Worm (Caenorhabditis elegans) whole organism, L2 larva: Measurements from ENCODE around the gene gcy-1.
A peak's percentile ranks its signal among the peaks of the same experiment; 100 is the strongest.

Experiments
- R02D3.7 ChIP-seq: fragments of 150-350 bp; optimal IDR thresholded peaks from 2 replicates; lab custom pipeline; 2014; ENCODE audit warnings: missing biosample characterization, missing genetic modification characterization
- Y55F3AM.14 ChIP-seq: fragments of 200-800 bp; sonication (Bioruptor generic); optimal IDR thresholded peaks from 2 replicates; lab custom pipeline; 2018; ENCODE audit warnings: mild to moderate bottlenecking, missing genetic modification characterization, missing compliant biosample characterization
- aly-2 ChIP-seq: fragments of 150-350 bp; optimal IDR thresholded peaks from 2 replicates; lab custom pipeline; 2014; ENCODE audit warnings: missing biosample characterization, missing genetic modification characterization
- ceh-16 ChIP-seq: fragments of 150-350 bp; optimal IDR thresholded peaks from 2 replicates; lab custom pipeline; 2014; ENCODE audit warnings: missing biosample characterization, missing genetic modification characterization
- ceh-82 ChIP-seq: fragments of 150-350 bp; optimal IDR thresholded peaks from 2 replicates; lab custom pipeline; 2014; ENCODE audit warnings: missing biosample characterization, missing genetic modification characterization
- crh-2 ChIP-seq: sonication (generic microtip); optimal IDR thresholded peaks from 2 replicates; lab custom pipeline; 2017; ENCODE audit warnings: missing biosample characterization, missing genetic modification characterization
- dmd-4 ChIP-seq: sonication (generic microtip); optimal IDR thresholded peaks from 2 replicates; lab custom pipeline; 2017; ENCODE audit warnings: missing biosample characterization, missing genetic modification characterization
- elt-1 ChIP-seq: fragments of 150-350 bp; optimal IDR thresholded peaks from 2 replicates; lab custom pipeline; 2014; ENCODE audit warnings: missing biosample characterization, missing genetic modification characterization
- elt-3 ChIP-seq: sonication (generic microtip); optimal IDR thresholded peaks from 2 replicates; lab custom pipeline; 2017; ENCODE audit warnings: missing biosample characterization, missing genetic modification characterization
- fos-1 ChIP-seq: fragments of 150-350 bp; optimal IDR thresholded peaks from 2 replicates; lab custom pipeline; 2014; ENCODE audit warnings: missing biosample characterization, missing genetic modification characterization
- gmeb-1 ChIP-seq: fragments of 150-350 bp; optimal IDR thresholded peaks from 2 replicates; lab custom pipeline; 2014; ENCODE audit warnings: missing biosample characterization, missing genetic modification characterization
- lin-39 ChIP-seq: fragments of 150-350 bp; optimal IDR thresholded peaks from 2 replicates; lab custom pipeline; 2014; ENCODE audit warnings: missing biosample characterization, missing genetic modification reagents, missing genetic modification characterization
- mab-5 ChIP-seq: fragments of 150-350 bp; optimal IDR thresholded peaks from 2 replicates; lab custom pipeline; 2014; ENCODE audit warnings: missing biosample characterization, missing genetic modification characterization
- mbf-1 ChIP-seq: sonication (generic microtip); optimal IDR thresholded peaks from 2 replicates; lab custom pipeline; 2017; ENCODE audit warnings: missing biosample characterization, missing genetic modification characterization
- mdl-1 ChIP-seq, 2 experiments: fragments of 150-350 bp in 1 of 2; sonication (generic microtip) in 1 of 2; optimal IDR thresholded peaks; 2 replicates each; lab custom pipeline; 2017; ENCODE audit warnings: missing biosample characterization in 2 of 2, missing genetic modification characterization in 2 of 2
- nhr-10 ChIP-seq: sonication (generic microtip); optimal IDR thresholded peaks from 2 replicates; lab custom pipeline; 2017; ENCODE audit warnings: missing biosample characterization, missing genetic modification characterization
- nhr-11 ChIP-seq: fragments of 150-350 bp; optimal IDR thresholded peaks from 2 replicates; lab custom pipeline; 2014; ENCODE audit warnings: missing biosample characterization, missing genetic modification characterization
- nhr-12 ChIP-seq: fragments of 150-350 bp; optimal IDR thresholded peaks from 2 replicates; lab custom pipeline; 2014; ENCODE audit warnings: missing biosample characterization, missing genetic modification characterization
- nhr-21 ChIP-seq: fragments of 150-350 bp; optimal IDR thresholded peaks from 2 replicates; lab custom pipeline; 2014; ENCODE audit warnings: missing biosample characterization, missing genetic modification characterization
- nhr-237 ChIP-seq: fragments of 150-350 bp; optimal IDR thresholded peaks from 2 replicates; lab custom pipeline; 2014; ENCODE audit warnings: missing biosample characterization, missing genetic modification characterization
- nhr-6 ChIP-seq: fragments of 150-350 bp; optimal IDR thresholded peaks from 2 replicates; lab custom pipeline; 2014; ENCODE audit warnings: missing biosample characterization, missing genetic modification characterization
- nhr-77 ChIP-seq: fragments of 150-350 bp; optimal IDR thresholded peaks from 2 replicates; lab custom pipeline; 2014; ENCODE audit warnings: missing biosample characterization, missing genetic modification characterization
- peb-1 ChIP-seq: fragments of 150-350 bp; optimal IDR thresholded peaks from 2 replicates; lab custom pipeline; 2014; ENCODE audit warnings: missing biosample characterization, missing genetic modification characterization
- sem-4 ChIP-seq: fragments of 150-350 bp; optimal IDR thresholded peaks from 2 replicates; lab custom pipeline; 2014; ENCODE audit warnings: missing biosample characterization, missing genetic modification reagents, missing genetic modification characterization
- skn-1 ChIP-seq: sonication (generic microtip); optimal IDR thresholded peaks from 2 replicates; lab custom pipeline; 2017; ENCODE audit warnings: missing biosample characterization, missing genetic modification characterization
- sma-9 ChIP-seq, 2 experiments: fragments of 150-350 bp in 1 of 2; sonication (generic microtip) in 1 of 2; optimal IDR thresholded peaks; 2 replicates each; lab custom pipeline; 2014 to 2016; ENCODE audit warnings: missing genetic modification characterization in 2 of 2, mild to moderate bottlenecking in 1 of 2, missing biosample characterization in 1 of 2, missing compliant biosample characterization in 1 of 2, missing genetic modification reagents in 1 of 2, moderate library complexity in 1 of 2
- unc-55 ChIP-seq: fragments of 150-350 bp; sonication (generic microtip); optimal IDR thresholded peaks from 3 replicates; lab custom pipeline; 2014; ENCODE audit warnings: missing biosample characterization, missing genetic modification reagents, missing genetic modification characterization
- zag-1 ChIP-seq: fragments of 150-350 bp; optimal IDR thresholded peaks from 2 replicates; lab custom pipeline; 2014; ENCODE audit warnings: missing biosample characterization, missing genetic modification characterization
- ztf-1 ChIP-seq: fragments of 200-800 bp; sonication (Bioruptor generic); conservative IDR thresholded peaks from 2 replicates; pipeline ENCODE4 v1.3.6; 2022; ENCODE audit warnings: missing genetic modification characterization, missing compliant biosample characterization
- ztf-11 ChIP-seq: sonication (generic microtip); optimal IDR thresholded peaks from 2 replicates; lab custom pipeline; 2017; ENCODE audit warnings: missing biosample characterization, missing genetic modification characterization
- ztf-4 ChIP-seq: fragments of 150-350 bp; optimal IDR thresholded peaks from 2 replicates; lab custom pipeline; 2014; ENCODE audit warnings: missing biosample characterization, missing genetic modification characterization

Gene gcy-1

DNA sequence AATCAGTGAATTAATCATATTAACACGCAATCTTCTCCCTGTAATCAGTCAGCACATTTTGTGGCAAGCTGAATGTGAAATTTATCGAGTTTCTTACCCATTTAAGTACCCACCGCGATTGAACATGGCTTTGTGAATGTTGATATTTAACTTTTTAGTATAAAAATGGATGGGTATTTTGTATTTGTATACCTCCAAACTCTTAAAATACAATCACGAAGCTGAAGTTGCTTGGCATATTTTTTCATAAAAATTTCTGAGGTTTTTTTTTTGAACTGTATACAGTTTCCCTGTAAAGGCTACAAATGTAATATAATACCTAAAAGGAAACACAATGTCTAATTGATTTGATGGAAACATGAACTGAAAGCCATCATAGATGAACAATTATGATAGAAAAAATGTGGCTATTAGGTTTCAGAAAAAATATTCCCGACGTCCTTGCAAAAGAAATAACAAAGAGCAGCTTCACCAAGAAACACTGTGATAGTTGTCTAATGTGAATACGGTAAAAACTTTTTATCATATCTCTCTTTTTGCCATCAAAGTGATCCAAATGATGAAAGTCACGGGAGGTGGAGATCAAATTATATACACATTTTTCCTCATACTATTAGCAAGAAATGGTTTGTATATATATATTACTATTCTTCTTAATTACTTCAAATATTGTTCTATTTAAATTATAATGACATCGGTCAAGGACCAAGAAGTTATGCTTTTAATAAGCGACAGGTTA lies 42.2 kb downstream of the gcy-1 start, which contains the start of the genes chil-25 and chil-26:
Gene chil-25, minus strand, starts transcription at position 101 of the 739 bp plus-strand sequence.
Gene chil-26, plus strand, starts transcription at position 689 of the 739 bp plus-strand sequence.
- TF ChIP-seq gmeb-1 (tag; lab: Kevin White, UChicago) (no peak), ztf-4 (tag; lab: Kevin White, UChicago) (no peak), crh-2 (tag; lab: Kevin White, UChicago) (no peak), ceh-82 (tag; lab: Kevin White, UChicago) (no peak), aly-2 (tag; lab: Kevin White, UChicago) (no peak), elt-1 (tag; lab: Kevin White, UChicago) (no peak), mdl-1 (tag; optimal IDR thresholded peaks at IDR 0.05; lab: Kevin White, UChicago) (no peak), ceh-16 (tag; lab: Kevin White, UChicago) (no peak), nhr-11 (tag; lab: Kevin White, UChicago) (no peak), unc-55 (GFP tag; lab: Kevin White, UChicago) (no peak), ztf-11 (no peak), lin-39 (tag; lab: Kevin White, UChicago) (no peak), ztf-1 (GFP tag; lab: Robert Waterston, UW) (no peak), elt-3 (tag; lab: Kevin White, UChicago) (no peak), nhr-10 (no peak), peb-1 (tag; lab: Kevin White, UChicago) (no peak)

DNA sequence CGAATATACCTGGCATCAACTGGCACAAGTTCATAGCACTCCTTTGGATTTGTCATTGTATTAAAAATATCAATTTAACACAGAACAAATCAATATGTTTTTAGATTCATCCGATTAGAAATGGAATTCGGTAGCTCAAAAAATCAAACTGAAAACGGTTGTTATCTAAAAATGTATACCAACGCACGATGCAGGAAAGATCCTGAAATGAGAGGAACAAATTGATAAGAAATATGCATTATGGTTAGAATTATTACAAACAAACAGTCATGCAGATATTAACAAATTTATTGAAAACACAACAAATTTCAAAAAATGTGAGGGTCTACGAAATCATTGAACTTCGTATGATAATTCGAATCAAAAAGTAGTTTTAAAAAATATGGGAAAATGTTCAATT lies 46.7 kb downstream of the gcy-1 start, which contains the start of gene T19H5.6:
Gene T19H5.6, minus strand, starts transcription at position 195 of the 400 bp plus-strand sequence.
- TF ChIP-seq sma-9 (GFP tag; optimal IDR thresholded peaks at IDR 0.05; lab: Kevin White, UChicago) (no peak), sma-9 (tag; optimal IDR thresholded peaks at IDR 0.05; lab: Kevin White, UChicago) (no peak), mbf-1 (tag; lab: Kevin White, UChicago) (no peak), fos-1 (tag; lab: Kevin White, UChicago) (peak; percentile 59), nhr-6 (tag; lab: Kevin White, UChicago) (no peak), mab-5 (tag; lab: Kevin White, UChicago) (no peak), aly-2 (tag; lab: Kevin White, UChicago) (no peak)

DNA sequence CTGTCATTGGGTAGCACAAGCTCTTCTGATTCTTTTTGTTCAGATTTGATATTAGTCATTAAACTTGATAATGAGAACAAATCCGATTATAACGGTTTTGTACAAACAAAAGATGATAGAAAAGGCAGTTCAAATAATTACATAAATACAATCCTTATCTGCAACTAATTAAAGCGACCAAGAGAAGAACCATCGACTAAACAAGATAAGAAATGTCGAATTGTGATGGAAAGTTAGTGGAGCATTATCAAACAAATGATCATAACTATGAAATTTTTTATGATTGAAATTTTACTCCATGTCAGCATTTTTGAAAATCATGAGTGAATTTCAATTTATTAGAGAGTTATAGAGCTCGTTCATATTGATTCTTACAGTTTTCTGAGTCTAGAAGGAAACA lies 48.3 kb downstream of the gcy-1 start, which contains the start of gene chil-23:
Gene chil-23, minus strand, starts transcription at position 198 of the 400 bp plus-strand sequence.
- TF ChIP-seq mbf-1 (tag; lab: Kevin White, UChicago) (no peak), skn-1 (tag; lab: Kevin White, UChicago) (peak; percentile 48), ztf-11 (no peak), sma-9 (GFP tag; optimal IDR thresholded peaks at IDR 0.05; lab: Kevin White, UChicago) (peak; percentile 60), sma-9 (tag; optimal IDR thresholded peaks at IDR 0.05; lab: Kevin White, UChicago) (no peak), crh-2 (tag; lab: Kevin White, UChicago) (peak; percentile 23), gmeb-1 (tag; lab: Kevin White, UChicago) (no peak), mdl-1 (tag; optimal IDR thresholded peaks at IDR 0.05; lab: Kevin White, UChicago) (no peak), fos-1 (tag; lab: Kevin White, UChicago) (peak; percentile 89), dmd-4 (tag; lab: Kevin White, UChicago) (no peak), Y55F3AM.14 (GFP tag; lab: Kevin White, UChicago) (no peak), nhr-6 (tag; lab: Kevin White, UChicago) (no peak), nhr-77 (tag; lab: Kevin White, UChicago) (no peak), lin-39 (tag; lab: Kevin White, UChicago) (no peak), R02D3.7 (tag; lab: Kevin White, UChicago) (no peak)

DNA sequence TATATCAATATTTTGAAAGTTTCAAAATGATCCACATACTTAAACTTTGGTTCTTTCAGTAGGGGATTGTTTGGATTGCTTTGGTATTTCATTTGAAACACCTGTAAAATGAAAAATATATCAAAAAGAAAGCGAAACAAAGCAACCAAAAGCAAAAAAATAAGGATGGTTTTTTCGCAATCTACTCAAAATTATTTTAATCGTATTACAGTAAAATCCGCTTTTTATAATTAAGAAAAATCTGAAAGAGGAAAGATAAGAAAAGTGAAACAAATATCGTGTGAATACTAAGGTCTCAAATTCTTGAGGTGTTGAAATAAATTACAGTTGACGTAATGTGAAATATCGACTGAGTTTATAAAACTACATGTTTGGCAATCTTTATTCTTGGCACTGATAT lies 50.6 kb downstream of the gcy-1 start, which contains the start of gene chil-22:
Gene chil-22, minus strand, starts transcription at position 101 of the 400 bp plus-strand sequence.
- TF ChIP-seq nhr-77 (tag; lab: Kevin White, UChicago) (no peak), zag-1 (tag; lab: Kevin White, UChicago) (no peak), skn-1 (tag; lab: Kevin White, UChicago) (no peak), mdl-1 (tag; optimal IDR thresholded peaks at IDR 0.05; lab: Kevin White, UChicago) (no peak), nhr-11 (tag; lab: Kevin White, UChicago) (no peak), mab-5 (tag; lab: Kevin White, UChicago) (no peak), nhr-21 (tag; lab: Kevin White, UChicago) (no peak), sem-4 (tag; lab: Kevin White, UChicago) (no peak), ztf-4 (tag; lab: Kevin White, UChicago) (no peak), ceh-82 (tag; lab: Kevin White, UChicago) (no peak), nhr-12 (tag; lab: Kevin White, UChicago) (no peak), sma-9 (GFP tag; optimal IDR thresholded peaks at IDR 0.05; lab: Kevin White, UChicago) (no peak), sma-9 (tag; optimal IDR thresholded peaks at IDR 0.05; lab: Kevin White, UChicago) (no peak), gmeb-1 (tag; lab: Kevin White, UChicago) (no peak), ztf-11 (no peak), ztf-1 (GFP tag; lab: Robert Waterston, UW) (no peak), nhr-237 (tag; lab: Kevin White, UChicago) (no peak)
